Worm (Caenorhabditis elegans) whole organism, late embryonic: Measurements from ENCODE around the gene Y15E3A.4.

Experiments used
- C08G9.2 ChIP-seq: sonication (generic microtip); optimal IDR thresholded peaks from 2 replicates; lab custom pipeline; 2016; ENCODE audit warnings: mild to moderate bottlenecking, missing genetic modification characterization, moderate library complexity, missing compliant biosample characterization
- F13H6.1 ChIP-seq: sonication (generic microtip); optimal IDR thresholded peaks from 2 replicates; lab custom pipeline; 2016; ENCODE audit warnings: missing genetic modification characterization, missing compliant biosample characterization
- K02D7.2 ChIP-seq: sonication (generic microtip); optimal IDR thresholded peaks from 2 replicates; lab custom pipeline; 2017; ENCODE audit warnings: mild to moderate bottlenecking, missing genetic modification characterization, missing compliant biosample characterization
- K09A11.1 ChIP-seq: sonication (generic microtip); optimal IDR thresholded peaks from 2 replicates; lab custom pipeline; 2017; ENCODE audit warnings: antibody characterized with exemption, mild to moderate bottlenecking, missing genetic modification characterization, missing compliant biosample characterization; ENCODE audit not compliant: insufficient read depth
- T23F11.4 ChIP-seq: fragments of 200-800 bp; sonication (Bioruptor generic); optimal IDR thresholded peaks from 2 replicates; lab custom pipeline; 2018; ENCODE audit warnings: mild to moderate bottlenecking, missing genetic modification characterization, missing compliant biosample characterization
- ama-1 ChIP-seq: fragments of 150-350 bp; optimal IDR thresholded peaks from 2 replicates; lab custom pipeline; 2014
- ceh-14 ChIP-seq: sonication (generic microtip); optimal IDR thresholded peaks from 2 replicates; lab custom pipeline; 2016; ENCODE audit warnings: missing genotype, missing genetic modification characterization, missing compliant biosample characterization
- ceh-18 ChIP-seq: sonication (generic microtip); optimal IDR thresholded peaks from 2 replicates; lab custom pipeline; 2016; ENCODE audit warnings: missing genetic modification characterization, missing compliant biosample characterization
- ceh-19 ChIP-seq: fragments of 200-800 bp; sonication (Bioruptor generic); optimal IDR thresholded peaks from 2 replicates; lab custom pipeline; 2018; ENCODE audit warnings: mild to moderate bottlenecking, missing genetic modification characterization, missing compliant biosample characterization
- ceh-24 ChIP-seq: sonication (generic microtip); optimal IDR thresholded peaks from 2 replicates; lab custom pipeline; 2016; ENCODE audit warnings: mild to moderate bottlenecking, missing genetic modification characterization, missing compliant biosample characterization
- ceh-31 ChIP-seq: sonication (generic microtip); optimal IDR thresholded peaks from 2 replicates; lab custom pipeline; 2016; ENCODE audit warnings: missing genetic modification characterization, missing compliant biosample characterization
- ceh-48 ChIP-seq: sonication (generic microtip); optimal IDR thresholded peaks from 2 replicates; lab custom pipeline; 2016; ENCODE audit warnings: missing genetic modification characterization, inconsistent platforms, missing compliant biosample characterization
- ceh-6 ChIP-seq: fragments of 200-800 bp; sonication (Bioruptor generic); optimal IDR thresholded peaks from 2 replicates; lab custom pipeline; 2018; ENCODE audit warnings: mild to moderate bottlenecking, missing genetic modification characterization, missing compliant biosample characterization
- ceh-9 ChIP-seq: sonication (generic microtip); optimal IDR thresholded peaks from 2 replicates; lab custom pipeline; 2016; ENCODE audit warnings: mild to moderate bottlenecking, missing genetic modification characterization, inconsistent platforms, missing compliant biosample characterization
- che-1 ChIP-seq: sonication (generic microtip); optimal IDR thresholded peaks from 2 replicates; lab custom pipeline; 2016; ENCODE audit warnings: mild to moderate bottlenecking, missing genetic modification characterization, missing compliant biosample characterization
- elt-4 ChIP-seq: sonication (generic microtip); optimal IDR thresholded peaks from 2 replicates; lab custom pipeline; 2016; ENCODE audit warnings: missing genetic modification characterization, missing compliant biosample characterization
- fax-1 ChIP-seq: sonication (generic microtip); optimal IDR thresholded peaks from 2 replicates; lab custom pipeline; 2016; ENCODE audit warnings: missing genotype, missing genetic modification characterization, missing compliant biosample characterization
- fkh-10 ChIP-seq: fragments of 150-350 bp; optimal IDR thresholded peaks from 2 replicates; lab custom pipeline; 2014; ENCODE audit warnings: missing biosample characterization, missing genetic modification reagents, missing genetic modification characterization
- fkh-6 ChIP-seq: sonication (generic microtip); optimal IDR thresholded peaks from 2 replicates; lab custom pipeline; 2016; ENCODE audit warnings: missing genetic modification characterization, missing compliant biosample characterization
- hlh-6 ChIP-seq: sonication (generic microtip); optimal IDR thresholded peaks from 2 replicates; lab custom pipeline; 2016; ENCODE audit warnings: missing genotype, missing genetic modification characterization, missing compliant biosample characterization
- hlh-8 ChIP-seq: sonication (generic microtip); optimal IDR thresholded peaks from 2 replicates; lab custom pipeline; 2016; ENCODE audit warnings: missing genotype, missing genetic modification characterization, missing compliant biosample characterization
- lin-11 ChIP-seq: fragments of 200-800 bp; sonication (Bioruptor generic); optimal IDR thresholded peaks from 2 replicates; lab custom pipeline; 2018; ENCODE audit warnings: mild to moderate bottlenecking, missing genetic modification characterization, missing compliant biosample characterization
- mec-3 ChIP-seq: sonication (generic microtip); optimal IDR thresholded peaks from 2 replicates; lab custom pipeline; 2016; ENCODE audit warnings: borderline replicate concordance, missing genetic modification characterization, missing compliant biosample characterization
- nhr-11 ChIP-seq: fragments of 150-350 bp; optimal IDR thresholded peaks from 2 replicates; lab custom pipeline; 2014; ENCODE audit warnings: missing biosample characterization, missing genetic modification characterization
- npax-4 ChIP-seq: sonication (generic microtip); optimal IDR thresholded peaks from 2 replicates; lab custom pipeline; 2016; ENCODE audit warnings: missing genetic modification characterization, missing compliant biosample characterization
- odd-2 ChIP-seq: sonication (generic microtip); optimal IDR thresholded peaks from 2 replicates; lab custom pipeline; 2017; ENCODE audit warnings: antibody characterized with exemption, mild to moderate bottlenecking, missing genetic modification characterization, missing compliant biosample characterization
- pag-3 ChIP-seq: sonication (generic microtip); optimal IDR thresholded peaks from 2 replicates; lab custom pipeline; 2016; ENCODE audit warnings: missing compliant biosample characterization, missing genetic modification characterization, borderline replicate concordance
- pat-9 ChIP-seq: fragments of 200-800 bp; sonication (Bioruptor generic); optimal IDR thresholded peaks from 2 replicates; lab custom pipeline; 2018; ENCODE audit warnings: mild to moderate bottlenecking, missing genetic modification characterization, moderate library complexity, missing compliant biosample characterization
- pax-1 ChIP-seq: fragments of 150-350 bp; optimal IDR thresholded peaks from 2 replicates; lab custom pipeline; 2014; ENCODE audit warnings: missing biosample characterization, missing genetic modification characterization
- pha-2 ChIP-seq: sonication (generic microtip); optimal IDR thresholded peaks from 2 replicates; lab custom pipeline; 2017; ENCODE audit warnings: mild to moderate bottlenecking, missing genetic modification characterization, missing compliant biosample characterization
- pha-4 ChIP-seq: fragments of 150-350 bp; optimal IDR thresholded peaks from 2 replicates; lab custom pipeline; 2018; ENCODE audit warnings: missing biosample characterization, missing genetic modification reagents, missing genetic modification characterization
- rnt-1 ChIP-seq: sonication (generic microtip); optimal IDR thresholded peaks from 2 replicates; lab custom pipeline; 2016; ENCODE audit warnings: missing genetic modification characterization, missing compliant biosample characterization
- sdc-2 ChIP-seq: sonication (generic microtip); optimal IDR thresholded peaks from 2 replicates; lab custom pipeline; 2016; ENCODE audit warnings: missing genotype, missing genetic modification characterization, missing compliant biosample characterization
- sox-2 ChIP-seq: fragments of 200-800 bp; sonication (Bioruptor generic); IDR thresholded peaks from 2 replicates; pipeline ENCODE4 v1.3.6; 2022; ENCODE audit warnings: missing genetic modification reagents, missing genetic modification characterization, missing compliant biosample characterization
- syd-9 ChIP-seq: sonication (generic microtip); optimal IDR thresholded peaks from 2 replicates; lab custom pipeline; 2016; ENCODE audit warnings: mild to moderate bottlenecking, missing genetic modification characterization, moderate library complexity, missing compliant biosample characterization
- tbx-7 ChIP-seq: sonication (generic microtip); optimal IDR thresholded peaks from 2 replicates; lab custom pipeline; 2016; ENCODE audit warnings: missing genotype, missing genetic modification characterization, missing compliant biosample characterization
- unc-3 ChIP-seq, 2 experiments: fragments of 200-800 bp in 1 of 2; sonication (Bioruptor generic) in 1 of 2; sonication (generic microtip) in 1 of 2; conservative IDR thresholded peaks in 1 of 2; optimal IDR thresholded peaks in 1 of 2; 2 replicates each; pipeline versions ENCODE4 v1.3.6 to Lab custom; 2016 to 2022; ENCODE audit warnings: missing compliant biosample characterization in 2 of 2, missing genetic modification characterization in 2 of 2, missing genetic modification reagents in 1 of 2

Y15E3A.4 gene

DNA sequence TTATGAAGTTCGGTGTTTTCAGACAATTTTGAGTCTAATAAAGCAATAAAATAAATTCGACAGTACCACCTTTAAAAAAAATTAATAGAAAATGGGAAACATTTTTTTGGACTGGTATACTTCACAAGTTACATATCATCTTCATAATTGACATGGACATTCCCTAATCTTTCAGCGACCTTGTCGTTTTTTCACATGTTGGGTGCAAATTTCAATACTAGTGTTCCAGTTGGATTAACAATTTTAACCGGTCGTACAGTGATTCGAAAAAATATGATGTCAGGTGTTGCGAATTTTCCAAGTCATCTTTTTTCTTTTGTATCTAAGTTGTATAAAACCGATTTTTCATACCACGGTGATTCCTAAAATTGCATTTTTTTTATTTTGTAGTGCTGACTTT lies 2.4 kb upstream of the Y15E3A.4 start:
- no peak for TF ChIP-seq unc-3 (GFP tag; conservative IDR thresholded peaks at IDR 0.05; lab: Robert Waterston, UW)
- TF ChIP-seq unc-3 (tag; optimal IDR thresholded peaks at IDR 0.05; lab: Kevin White, UChicago), result no peak
- TF ChIP-seq pat-9, result no peak
- TF ChIP-seq fkh-10 (GFP tag; lab: Kevin White, UChicago), result no peak
- TF ChIP-seq ceh-14 (tag; lab: Kevin White, UChicago), result no peak
- no peak for TF ChIP-seq C08G9.2 (tag; lab: Kevin White, UChicago)
- TF ChIP-seq pax-1 (tag; lab: Kevin White, UChicago), result no peak
- no peak for TF ChIP-seq che-1 (tag; lab: Kevin White, UChicago)
- no peak for TF ChIP-seq ama-1 (lab: Kevin White, UChicago)
- TF ChIP-seq hlh-8 (tag; lab: Kevin White, UChicago), result no peak
- TF ChIP-seq K02D7.2 (tag; lab: Kevin White, UChicago), result no peak
- no peak for TF ChIP-seq nhr-11 (tag; lab: Kevin White, UChicago)
- no peak for TF ChIP-seq ceh-19 (GFP tag; lab: Kevin White, UChicago)
- no peak for TF ChIP-seq hlh-6 (tag; lab: Kevin White, UChicago)
- TF ChIP-seq ceh-18 (tag; lab: Kevin White, UChicago), result no peak
- no peak for TF ChIP-seq rnt-1 (tag; lab: Kevin White, UChicago)
- no peak for TF ChIP-seq ceh-6 (GFP tag; lab: Kevin White, UChicago)
- no peak for TF ChIP-seq elt-4
- TF ChIP-seq pha-4 (tag; lab: Kevin White, UChicago), result no peak

ce11 chrX:15334897-15335296 lies 4.1 kb downstream of the Y15E3A.4 start:
- TF ChIP-seq elt-4 (no peak), ceh-31 (no peak), ceh-18 (tag; lab: Kevin White, UChicago) (peak; percentile 15)

DNA sequence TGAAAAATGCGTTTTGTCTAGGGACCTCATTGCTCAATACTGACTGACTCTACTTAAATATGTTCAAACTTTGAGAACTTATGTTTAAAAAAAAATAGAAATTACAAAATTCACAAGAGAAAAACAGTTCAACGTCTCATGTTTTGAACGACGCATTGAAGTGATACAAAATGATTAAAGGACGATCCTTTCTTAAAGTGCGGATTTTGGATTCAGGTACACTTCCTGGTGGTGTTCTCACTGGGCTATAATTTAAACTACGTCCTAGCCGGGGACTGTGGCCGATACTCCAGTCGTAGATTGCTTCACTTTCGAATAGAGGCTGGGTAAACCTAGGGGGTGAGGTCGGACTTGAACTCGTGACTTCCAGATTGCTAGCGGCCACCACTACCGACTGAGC lies 4.9 kb downstream of the Y15E3A.4 start:
- TF ChIP-seq nhr-11 (tag; lab: Kevin White, UChicago) (no peak), pha-2 (no peak), mec-3 (tag; lab: Kevin White, UChicago) (no peak), sox-2 (GFP tag; lab: Robert Waterston, UW) (no peak), pha-4 (tag; lab: Kevin White, UChicago) (no peak), syd-9 (no peak), sdc-2 (tag; lab: Kevin White, UChicago) (no peak), ceh-48 (tag; lab: Kevin White, UChicago) (no peak), pag-3 (tag; lab: Kevin White, UChicago) (no peak), K09A11.1 (tag; lab: Kevin White, UChicago) (no peak), pax-1 (tag; lab: Kevin White, UChicago) (no peak), ceh-9 (tag; lab: Kevin White, UChicago) (no peak), hlh-6 (tag; lab: Kevin White, UChicago) (no peak), elt-4 (no peak), lin-11 (tag; lab: Kevin White, UChicago) (no peak), F13H6.1 (tag; lab: Kevin White, UChicago) (no peak)

- TF ChIP-seq K09A11.1 (tag; lab: Kevin White, UChicago), result no peak
- no peak for TF ChIP-seq ceh-24 (tag; lab: Kevin White, UChicago)
- no peak for TF ChIP-seq ceh-18 (tag; lab: Kevin White, UChicago)
- TF ChIP-seq mec-3 (tag; lab: Kevin White, UChicago), result no peak
These were observed 5.6 kb downstream of the Y15E3A.4 start for ce11 chrX:15336392-15336791.

DNA sequence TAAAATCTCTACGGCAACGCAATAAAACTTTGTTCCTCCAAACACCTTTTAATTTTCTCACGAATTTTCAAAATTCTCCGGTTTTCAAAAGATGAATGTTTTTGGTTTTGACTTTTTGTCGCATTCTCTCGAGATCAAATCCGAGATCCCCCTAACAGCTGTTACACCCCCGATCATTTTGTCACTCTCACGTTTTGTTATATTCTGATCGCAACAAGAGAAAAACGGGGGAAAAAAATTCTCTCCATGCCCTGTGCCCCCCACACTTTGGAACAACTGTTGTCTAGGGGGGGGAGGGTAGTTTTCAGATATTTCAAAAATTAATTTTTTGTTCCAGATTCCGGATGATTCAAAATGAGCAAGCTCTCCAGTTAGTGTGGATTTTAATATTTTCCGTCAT lies 7.4 kb downstream of the Y15E3A.4 start:
- no peak for TF ChIP-seq T23F11.4 (GFP tag; lab: Kevin White, UChicago)
- TF ChIP-seq odd-2, result no peak
- TF ChIP-seq fax-1, result no peak
- no peak for TF ChIP-seq fkh-6 (tag; lab: Kevin White, UChicago)
- no peak for TF ChIP-seq npax-4
- peak; percentile 61 for TF ChIP-seq ceh-18 (tag; lab: Kevin White, UChicago)
- no peak for TF ChIP-seq tbx-7
